Worm (Caenorhabditis elegans): ENCODE measurements around the gene nft-1.
A peak's percentile ranks its signal among the peaks of the same experiment; 100 is the strongest.

The nft-1 gene

ce11 chrIII:11936668-11937276 is 13.1 kb downstream of the nft-1 start:
- no peak for TF ChIP-seq unc-39 (tag; optimal IDR thresholded peaks at IDR 0.05)
- no peak for TF ChIP-seq zip-8 (tag; optimal IDR thresholded peaks at IDR 0.05)
- no peak for TF ChIP-seq ham-2 (GFP tag; optimal IDR thresholded peaks at IDR 0.05)
- peak; percentile 62 for TF ChIP-seq unc-120 (tag; optimal IDR thresholded peaks at IDR 0.05; ENCODE audit: poor library complexity, severe bottlenecking)
- no peak for TF ChIP-seq lsy-2 (tag; optimal IDR thresholded peaks at IDR 0.05)
- TF ChIP-seq drap-1 (GFP tag; optimal IDR thresholded peaks at IDR 0.05): peak; percentile 50
- peak; percentile 41 for TF ChIP-seq M03D4.4 (tag; optimal IDR thresholded peaks at IDR 0.05)

ce11 chrIII:11937911-11938310 is 14.2 kb downstream of the nft-1 start:
- TF ChIP-seq elt-3 (tag; optimal IDR thresholded peaks at IDR 0.05) (no peak), nhr-28 (tag; optimal IDR thresholded peaks at IDR 0.05) (no peak), mls-2 (tag; optimal IDR thresholded peaks at IDR 0.05) (no peak), ces-1 (GFP tag; optimal IDR thresholded peaks at IDR 0.05) (peak; percentile 60), bed-3 (GFP tag; optimal IDR thresholded peaks at IDR 0.05) (no peak), nhr-76 (tag; optimal IDR thresholded peaks at IDR 0.05) (no peak), snpc-4 (tag; optimal IDR thresholded peaks at IDR 0.05) (no peak), lin-32 (GFP tag; optimal IDR thresholded peaks at IDR 0.05) (no peak), unc-62 (GFP tag; optimal IDR thresholded peaks at IDR 0.05) (no peak), mab-5 (tag; optimal IDR thresholded peaks at IDR 0.05) (peak; percentile 12), ceh-39 (tag; optimal IDR thresholded peaks at IDR 0.05) (no peak), ztf-11 (tag; optimal IDR thresholded peaks at IDR 0.05) (no peak), nhr-2 (tag; optimal IDR thresholded peaks at IDR 0.05) (no peak), mep-1 (tag; optimal IDR thresholded peaks at IDR 0.05) (no peak), cnd-1 (tag; optimal IDR thresholded peaks at IDR 0.05) (no peak), lin-13 (tag; optimal IDR thresholded peaks at IDR 0.05) (no peak), ceh-83 (GFP tag; optimal IDR thresholded peaks at IDR 0.05) (no peak), pha-4 (tag; optimal IDR thresholded peaks at IDR 0.05) (no peak), nhr-237 (tag; optimal IDR thresholded peaks at IDR 0.05) (no peak), elt-1 (tag; optimal IDR thresholded peaks at IDR 0.05; ENCODE audit: borderline replicate concordance, insufficient read depth) (no peak), tbx-8 (GFP tag; optimal IDR thresholded peaks at IDR 0.05) (no peak), sem-2 (GFP tag; optimal IDR thresholded peaks at IDR 0.05) (no peak), ceh-43 (GFP tag; optimal IDR thresholded peaks at IDR 0.05) (no peak), hlh-1 (tag; optimal IDR thresholded peaks at IDR 0.05) (peak; percentile 60), unc-120 (tag; optimal IDR thresholded peaks at IDR 0.05; ENCODE audit: poor library complexity, severe bottlenecking) (peak; percentile 70), lsy-2 (tag; optimal IDR thresholded peaks at IDR 0.05) (no peak), flh-1 (GFP tag; optimal IDR thresholded peaks at IDR 0.05) (no peak), blmp-1 (tag; optimal IDR thresholded peaks at IDR 0.05) (no peak), M03D4.4 (tag; optimal IDR thresholded peaks at IDR 0.05) (no peak)

DNA sequence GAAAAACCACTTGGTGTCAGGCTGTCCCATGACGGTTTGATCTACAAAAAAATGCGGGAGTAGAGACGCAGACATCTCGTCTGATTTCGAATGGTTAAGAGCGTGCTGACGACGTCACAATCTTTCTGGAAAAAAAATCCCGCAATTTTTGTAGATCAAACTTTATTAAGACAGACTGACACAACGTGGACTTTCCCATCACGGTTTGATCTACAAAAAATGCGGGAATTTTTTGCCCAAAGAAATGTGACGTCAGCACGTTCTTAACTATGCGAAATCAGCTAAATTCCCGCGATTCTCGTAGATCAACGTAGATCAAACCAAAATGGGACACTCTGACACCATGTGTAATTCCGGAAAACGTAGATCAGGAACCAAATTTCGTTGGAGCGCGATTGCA is 14.8 kb downstream of the nft-1 start:
- TF ChIP-seq blmp-1 (tag; optimal IDR thresholded peaks at IDR 0.05): no peak
- no peak for TF ChIP-seq sptf-1 (tag; optimal IDR thresholded peaks at IDR 0.05)
- no peak for TF ChIP-seq elt-1 (tag; optimal IDR thresholded peaks at IDR 0.05; ENCODE audit: borderline replicate concordance, insufficient read depth)
- TF ChIP-seq unc-62 (GFP tag; optimal IDR thresholded peaks at IDR 0.05): no peak
- no peak for TF ChIP-seq pha-4 (tag; optimal IDR thresholded peaks at IDR 0.05)
- no peak for TF ChIP-seq ces-1 (GFP tag; optimal IDR thresholded peaks at IDR 0.05)
- no peak for TF ChIP-seq mab-5 (tag; optimal IDR thresholded peaks at IDR 0.05)

DNA sequence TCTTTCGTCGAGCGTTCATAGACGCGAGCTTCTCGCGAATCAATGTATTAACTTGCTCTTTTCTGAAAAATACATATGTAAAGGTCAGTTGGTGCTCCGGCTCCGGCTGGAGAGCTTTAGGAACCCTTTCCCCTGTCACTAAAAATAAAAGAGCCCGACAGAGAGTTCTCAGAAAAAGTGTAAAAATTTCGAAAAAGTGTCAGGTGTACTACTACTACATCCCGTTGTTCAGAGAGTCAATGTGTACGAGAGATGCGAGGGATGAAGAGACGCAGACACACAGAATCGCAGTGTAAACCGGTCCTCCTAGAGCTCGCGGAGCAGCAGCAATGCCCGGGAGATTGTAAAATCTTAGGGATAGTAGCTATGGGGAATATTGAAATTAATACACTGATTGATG is 19.0 kb downstream of the nft-1 start:
- TF ChIP-seq pha-4 (tag; optimal IDR thresholded peaks at IDR 0.05) (no peak), drap-1 (GFP tag; optimal IDR thresholded peaks at IDR 0.05) (no peak), hlh-1 (tag; optimal IDR thresholded peaks at IDR 0.05) (peak; percentile 98), unc-120 (tag; optimal IDR thresholded peaks at IDR 0.05; ENCODE audit: poor library complexity, severe bottlenecking) (peak; percentile 71), flh-1 (GFP tag; optimal IDR thresholded peaks at IDR 0.05) (no peak), unc-62 (GFP tag; optimal IDR thresholded peaks at IDR 0.05) (peak; percentile 64), nhr-237 (tag; optimal IDR thresholded peaks at IDR 0.05) (no peak)
